Worm (Caenorhabditis elegans) whole organism, L4 larva: ENCODE data around the gene icd-1.

Source experiments
- D1046.2 ChIP-seq: fragments of 200-800 bp; sonication (Bioruptor generic); IDR thresholded peaks from 2 replicates; pipeline ENCODE4 v1.3.6; 2022; ENCODE audit warnings: missing genetic modification characterization, missing compliant biosample characterization
- F10B5.3 ChIP-seq: sonication (generic microtip); optimal IDR thresholded peaks from 2 replicates; lab custom pipeline; 2016; ENCODE audit warnings: mild to moderate bottlenecking, missing genetic modification characterization, missing compliant biosample characterization
- F44E2.7 ChIP-seq: fragments of 200-800 bp; sonication (Bioruptor generic); IDR thresholded peaks from 2 replicates; pipeline ENCODE4 v2.1.2; 2022; ENCODE audit warnings: missing genetic modification characterization, missing compliant biosample characterization
- F49E8.2 ChIP-seq: sonication (generic microtip); optimal IDR thresholded peaks from 2 replicates; lab custom pipeline; 2016; ENCODE audit warnings: missing compliant biosample characterization, mild to moderate bottlenecking, missing genetic modification characterization, borderline replicate concordance
- R02D3.7 ChIP-seq: fragments of 150-350 bp; sonication (generic microtip); optimal IDR thresholded peaks from 3 replicates; lab custom pipeline; 2014; ENCODE audit warnings: missing biosample characterization, missing genetic modification characterization
- T20F7.1 ChIP-seq: fragments of 200-800 bp; sonication (Bioruptor generic); optimal IDR thresholded peaks from 2 replicates; lab custom pipeline; 2018; ENCODE audit warnings: mild to moderate bottlenecking, missing genetic modification characterization, missing compliant biosample characterization
- Y105C5A.15 ChIP-seq: fragments of 200-800 bp; sonication (Bioruptor generic); IDR thresholded peaks from 2 replicates; pipeline ENCODE4 v1.3.6; 2022; ENCODE audit warnings: missing genetic modification characterization, missing compliant biosample characterization
- Y5F2A.4 ChIP-seq: fragments of 200-800 bp; sonication (Bioruptor generic); optimal IDR thresholded peaks from 2 replicates; lab custom pipeline; 2018; ENCODE audit warnings: mild to moderate bottlenecking, missing genetic modification characterization, missing compliant biosample characterization
- ama-1 ChIP-seq: fragments of 150-350 bp; optimal IDR thresholded peaks from 2 replicates; lab custom pipeline; 2014; ENCODE audit warnings: inconsistent platforms, mixed read lengths
- ceh-82 ChIP-seq: sonication (generic microtip); optimal IDR thresholded peaks from 2 replicates; lab custom pipeline; 2017; ENCODE audit warnings: missing biosample characterization, missing genetic modification characterization
- ces-1 ChIP-seq: fragments of 150-350 bp; sonication (generic microtip); optimal IDR thresholded peaks from 4 replicates; lab custom pipeline; 2014; ENCODE audit warnings: missing biosample characterization, missing genetic modification reagents, missing genetic modification characterization
- cey-2 ChIP-seq: sonication (generic microtip); optimal IDR thresholded peaks from 3 replicates; lab custom pipeline; 2017; ENCODE audit warnings: missing genetic modification characterization, mild to moderate bottlenecking, missing compliant biosample characterization, antibody characterized with exemption, borderline replicate concordance; ENCODE audit not compliant: insufficient read depth
- daf-16 ChIP-seq, 3 experiments: sonication (generic microtip); optimal IDR thresholded peaks; 2 replicates each; lab custom pipeline; 2016 to 2017; ENCODE audit warnings: missing genetic modification characterization in 3 of 3, missing genetic modification reagents in 3 of 3, mild to moderate bottlenecking in 2 of 3, missing compliant biosample characterization in 2 of 3, missing biosample characterization in 1 of 3, moderate library complexity in 1 of 3
- daf-19 ChIP-seq: fragments of 200-800 bp; sonication (Bioruptor generic); conservative IDR thresholded peaks from 2 replicates; pipeline ENCODE4 v1.3.6; 2022; ENCODE audit warnings: missing genetic modification characterization, missing compliant biosample characterization
- daf-8 ChIP-seq: fragments of 200-800 bp; sonication (Bioruptor generic); IDR thresholded peaks from 2 replicates; pipeline ENCODE4 v1.3.6; 2022; ENCODE audit warnings: missing genetic modification characterization, missing compliant biosample characterization
- dmd-6 ChIP-seq: fragments of 200-800 bp; sonication (Bioruptor generic); IDR thresholded peaks from 2 replicates; pipeline ENCODE4 v1.3.6; 2022; ENCODE audit warnings: missing genetic modification reagents, missing genetic modification characterization, missing compliant biosample characterization
- dpl-1 ChIP-seq: fragments of 150-350 bp; optimal IDR thresholded peaks from 2 replicates; lab custom pipeline; 2014; ENCODE audit warnings: missing biosample characterization, missing genetic modification reagents, missing genetic modification characterization
- dve-1 ChIP-seq: sonication (generic microtip); optimal IDR thresholded peaks from 2 replicates; lab custom pipeline; 2017; ENCODE audit warnings: antibody characterized with exemption, mild to moderate bottlenecking, missing genetic modification characterization, missing compliant biosample characterization; ENCODE audit not compliant: insufficient read depth
- egl-43 ChIP-seq: fragments of 200-800 bp; sonication (Bioruptor generic); IDR thresholded peaks from 2 replicates; pipeline ENCODE4 v1.3.6; 2022; ENCODE audit warnings: missing genetic modification reagents, missing genetic modification characterization, missing compliant biosample characterization
- fkh-10 ChIP-seq: fragments of 150-350 bp; optimal IDR thresholded peaks from 2 replicates; lab custom pipeline; 2014; ENCODE audit warnings: missing biosample characterization, missing genetic modification reagents, missing genetic modification characterization
- fos-1 ChIP-seq: fragments of 150-350 bp; optimal IDR thresholded peaks from 2 replicates; lab custom pipeline; 2014; ENCODE audit warnings: missing biosample characterization, missing genetic modification characterization
- hlh-30 ChIP-seq: sonication (generic microtip); optimal IDR thresholded peaks from 2 replicates; lab custom pipeline; 2017; ENCODE audit warnings: antibody characterized with exemption, mild to moderate bottlenecking, missing genetic modification characterization, missing compliant biosample characterization; ENCODE audit not compliant: insufficient read depth
- hmg-1.1 ChIP-seq: fragments of 200-800 bp; sonication (Bioruptor generic); IDR thresholded peaks from 2 replicates; pipeline ENCODE4 v1.3.6; 2022; ENCODE audit warnings: missing genetic modification reagents, missing genetic modification characterization, missing compliant biosample characterization
- lin-39 ChIP-seq: fragments of 150-350 bp; optimal IDR thresholded peaks from 2 replicates; lab custom pipeline; 2014; ENCODE audit warnings: missing biosample characterization, missing genetic modification reagents, missing genetic modification characterization
- lsy-2 ChIP-seq, 2 experiments: fragments of 150-350 bp in 1 of 2; sonication (generic microtip) in 1 of 2; optimal IDR thresholded peaks; 2 replicates each; lab custom pipeline; 2014 to 2017; ENCODE audit warnings: missing biosample characterization in 2 of 2, missing genetic modification characterization in 2 of 2
- madf-9 ChIP-seq: fragments of 200-800 bp; sonication (Bioruptor generic); conservative IDR thresholded peaks from 2 replicates; pipeline ENCODE4 v1.3.6; 2022; ENCODE audit warnings: missing genetic modification reagents, missing genetic modification characterization, missing compliant biosample characterization
- mdl-1 ChIP-seq, 2 experiments: fragments of 150-350 bp in 1 of 2; sonication (generic microtip) in 1 of 2; optimal IDR thresholded peaks; 2 replicates each; lab custom pipeline; 2014 to 2017; ENCODE audit warnings: missing biosample characterization in 2 of 2, missing genetic modification characterization in 2 of 2
- mdt-29 ChIP-seq: fragments of 200-800 bp; sonication (Bioruptor generic); IDR thresholded peaks from 2 replicates; pipeline ENCODE4 v1.3.6; 2022; ENCODE audit warnings: missing genetic modification reagents, missing genetic modification characterization, missing compliant biosample characterization
- nhr-11 ChIP-seq: fragments of 150-350 bp; optimal IDR thresholded peaks from 2 replicates; lab custom pipeline; 2014; ENCODE audit warnings: missing biosample characterization, missing genetic modification characterization
- nhr-237 ChIP-seq: sonication (generic microtip); optimal IDR thresholded peaks from 2 replicates; lab custom pipeline; 2017; ENCODE audit warnings: missing biosample characterization, missing genetic modification characterization
- nhr-25 ChIP-seq: sonication (generic microtip); optimal IDR thresholded peaks from 2 replicates; lab custom pipeline; 2017; ENCODE audit warnings: missing genetic modification characterization, mild to moderate bottlenecking, missing compliant biosample characterization, antibody characterized with exemption, moderate library complexity, borderline replicate concordance; ENCODE audit not compliant: insufficient read depth
- nhr-42 ChIP-seq: fragments of 200-800 bp; sonication (Bioruptor generic); IDR thresholded peaks from 2 replicates; pipeline ENCODE4 v1.3.6; 2022; ENCODE audit warnings: missing genetic modification characterization, missing compliant biosample characterization
- nhr-48 ChIP-seq: sonication (generic microtip); optimal IDR thresholded peaks from 2 replicates; lab custom pipeline; 2016; ENCODE audit warnings: mild to moderate bottlenecking, missing genetic modification characterization, missing compliant biosample characterization
- nhr-6 ChIP-seq: fragments of 150-350 bp; optimal IDR thresholded peaks from 2 replicates; lab custom pipeline; 2014; ENCODE audit warnings: missing biosample characterization, missing genetic modification characterization
- nhr-76 ChIP-seq: fragments of 150-350 bp; optimal IDR thresholded peaks from 2 replicates; lab custom pipeline; 2014; ENCODE audit warnings: missing biosample characterization, missing genetic modification characterization
- rbr-2 ChIP-seq: sonication (generic microtip); optimal IDR thresholded peaks from 2 replicates; lab custom pipeline; 2016; ENCODE audit warnings: missing genotype, missing genetic modification characterization, missing compliant biosample characterization
- saeg-2 ChIP-seq: fragments of 200-800 bp; sonication (Bioruptor generic); IDR thresholded peaks from 2 replicates; pipeline ENCODE4 v1.3.6; 2022; ENCODE audit warnings: missing genetic modification reagents, missing genetic modification characterization, missing compliant biosample characterization
- sdz-12 ChIP-seq: fragments of 200-800 bp; sonication (Bioruptor generic); optimal IDR thresholded peaks from 2 replicates; lab custom pipeline; 2018; ENCODE audit warnings: mild to moderate bottlenecking, missing genetic modification characterization, missing compliant biosample characterization
- set-16 ChIP-seq: fragments of 200-800 bp; sonication (Bioruptor generic); IDR thresholded peaks from 2 replicates; pipeline ENCODE4 v1.3.6; 2022; ENCODE audit warnings: missing genetic modification reagents, missing genetic modification characterization, missing compliant biosample characterization
- snpc-1.2 ChIP-seq: fragments of 200-800 bp; sonication (Bioruptor generic); IDR thresholded peaks from 2 replicates; pipeline ENCODE4 v1.3.6; 2022; ENCODE audit warnings: missing genetic modification reagents, missing genetic modification characterization, missing compliant biosample characterization
- snpc-4 ChIP-seq: fragments of 150-350 bp; optimal IDR thresholded peaks from 2 replicates; lab custom pipeline; 2014; ENCODE audit warnings: missing biosample characterization, missing genetic modification characterization
- unc-39 ChIP-seq: sonication (generic microtip); optimal IDR thresholded peaks from 2 replicates; lab custom pipeline; 2017; ENCODE audit warnings: missing biosample characterization, missing genetic modification characterization
- unc-62 ChIP-seq, 3 experiments: fragments of 150-350 bp in 1 of 3; sonication (generic microtip); optimal IDR thresholded peaks in 2 of 3; peaks in 1 of 3; 1 replicate in 1 of 3; 2 replicates in 2 of 3; lab custom pipeline; 2014 to 2017; ENCODE audit warnings: missing biosample characterization in 3 of 3, missing genetic modification characterization in 3 of 3, missing genetic modification reagents in 3 of 3, missing genotype in 1 of 3
- vab-7 ChIP-seq: fragments of 200-800 bp; sonication (Bioruptor generic); IDR thresholded peaks from 2 replicates; pipeline ENCODE4 v1.3.6; 2022; ENCODE audit warnings: missing genetic modification reagents, missing genetic modification characterization, missing compliant biosample characterization
- zag-1 ChIP-seq: fragments of 150-350 bp; optimal IDR thresholded peaks from 2 replicates; lab custom pipeline; 2014; ENCODE audit warnings: missing biosample characterization, missing genetic modification characterization
- zip-2 ChIP-seq: fragments of 150-350 bp; optimal IDR thresholded peaks from 2 replicates; lab custom pipeline; 2014; ENCODE audit warnings: missing biosample characterization, missing genetic modification characterization
- ztf-7 ChIP-seq: fragments of 150-350 bp; optimal IDR thresholded peaks from 2 replicates; lab custom pipeline; 2014; ENCODE audit warnings: missing biosample characterization, missing genetic modification characterization

Gene icd-1

DNA sequence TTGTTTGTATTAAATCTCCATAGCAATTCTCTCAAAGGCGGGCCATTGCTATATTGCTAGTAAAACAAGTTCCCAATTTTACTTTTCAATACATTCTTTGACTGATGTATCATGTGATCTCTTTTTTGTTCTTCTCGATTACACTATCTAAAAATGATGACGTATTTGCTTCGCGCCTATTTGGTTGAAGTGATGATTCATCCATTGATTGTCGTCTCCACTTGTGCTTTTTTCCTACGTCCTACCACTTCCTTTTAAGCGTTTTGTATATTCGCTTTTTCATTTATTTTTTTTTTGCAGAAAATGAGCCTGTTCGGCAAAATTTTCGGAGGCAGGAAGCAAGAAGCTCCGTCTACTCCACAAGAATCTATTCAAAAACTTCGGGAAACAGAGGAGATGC is 953 bp upstream of the icd-1 start, which contains the start of gene vps-32.1 (continued):
- TF ChIP-seq dve-1 (no peak), R02D3.7 (tag; lab: Kevin White, UChicago) (no peak), nhr-6 (tag; lab: Kevin White, UChicago) (peak; percentile 1), hmg-1.1 (GFP tag; lab: Robert Waterston, UW) (no peak), daf-8 (no peak), hlh-30 (tag; lab: Kevin White, UChicago) (no peak), lsy-2 (tag; optimal IDR thresholded peaks at IDR 0.05; lab: Kevin White, UChicago) (peak in 1 of 2 experiments; percentile 6), snpc-4 (tag; lab: Kevin White, UChicago) (no peak), nhr-48 (no peak), saeg-2 (GFP tag; lab: Robert Waterston, UW) (no peak), fos-1 (tag; lab: Kevin White, UChicago) (peak; percentile 42), ztf-7 (tag; lab: Kevin White, UChicago) (no peak), nhr-76 (no peak), dmd-6 (peak; percentile 30), nhr-25 (tag; lab: Kevin White, UChicago) (no peak), D1046.2 (no peak), nhr-42 (GFP tag; lab: Robert Waterston, UW) (no peak), nhr-237 (tag; lab: Kevin White, UChicago) (no peak), nhr-11 (tag; lab: Kevin White, UChicago) (no peak), F44E2.7 (GFP tag; lab: Robert Waterston, UW) (no peak), vab-7 (GFP tag; lab: Robert Waterston, UW) (no peak), daf-16 (GFP tag; optimal IDR thresholded peaks at IDR 0.05; lab: Kevin White, UChicago) (no peak), daf-16 (tag; optimal IDR thresholded peaks at IDR 0.05; lab: Kevin White, UChicago) (peak; percentile 34), sdz-12 (GFP tag; lab: Kevin White, UChicago) (no peak)
- TF ChIP-seq, all 104 proteins: peak for 6

DNA sequence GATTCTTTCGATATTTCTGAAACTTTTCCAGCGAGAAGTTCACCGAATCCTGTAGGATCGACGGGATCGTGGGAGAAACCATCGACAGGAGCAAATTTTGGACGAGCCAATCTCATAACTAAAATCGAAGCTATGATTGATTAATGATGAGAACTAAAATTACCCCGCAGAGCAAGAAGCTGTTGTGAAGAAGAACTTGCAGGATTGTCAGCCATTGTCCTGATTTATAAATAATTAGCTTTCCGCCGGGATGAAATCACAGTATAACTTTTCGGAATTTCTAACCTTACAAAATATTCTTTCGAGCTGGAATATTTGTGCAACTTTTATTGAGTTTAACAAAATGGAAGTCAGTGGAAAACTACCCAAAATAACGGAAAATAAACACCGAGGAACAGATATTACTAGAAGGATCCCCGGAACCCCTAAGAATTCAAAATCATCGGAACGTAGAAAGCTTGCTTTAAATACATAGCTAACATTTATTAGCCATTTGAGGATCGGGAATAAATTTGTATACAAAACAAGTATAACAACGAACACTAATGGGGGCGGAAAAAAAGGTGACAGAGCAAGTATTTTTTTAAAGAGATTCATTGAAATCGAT is 1.1 kb downstream of the icd-1 start, which contains the start of gene C56C10.7:
TSS of gene C56C10.7 (minus strand) at position 312 of the 607 bp plus-strand sequence.
- no peak for TF ChIP-seq mdl-1 (tag; optimal IDR thresholded peaks at IDR 0.05; lab: Kevin White, UChicago)
- no peak for TF ChIP-seq zip-2
- TF ChIP-seq dve-1 = peak; percentile 33
- TF ChIP-seq rbr-2 = no peak
- TF ChIP-seq cey-2 = no peak
- no peak for TF ChIP-seq madf-9
- peak in 1 of 2 experiments; percentile 64 for TF ChIP-seq lsy-2 (tag; optimal IDR thresholded peaks at IDR 0.05; lab: Kevin White, UChicago)
- no peak for TF ChIP-seq ztf-7 (tag; lab: Kevin White, UChicago)
- peak; percentile 73 for TF ChIP-seq T20F7.1 (GFP tag; lab: Kevin White, UChicago)
- no peak for TF ChIP-seq lin-39 (tag; lab: Kevin White, UChicago)
- no peak for TF ChIP-seq saeg-2 (GFP tag; lab: Robert Waterston, UW)
- no peak for TF ChIP-seq zag-1 (tag; lab: Kevin White, UChicago)
- no peak for TF ChIP-seq fkh-10
- TF ChIP-seq unc-62 (GFP tag; optimal IDR thresholded peaks at IDR 0.05 in 1 of 2; lab: Kevin White, UChicago) = no peak
- TF ChIP-seq unc-62 (tag; optimal IDR thresholded peaks at IDR 0.05; lab: Kevin White, UChicago) = no peak
- TF ChIP-seq snpc-4 (tag; lab: Kevin White, UChicago) = no peak
- TF ChIP-seq ceh-82 = no peak
- TF ChIP-seq hmg-1.1 (GFP tag; lab: Robert Waterston, UW) = no peak
- TF ChIP-seq daf-19 (GFP tag; lab: Robert Waterston, UW) = no peak
- TF ChIP-seq Y5F2A.4 = peak; percentile 3
- TF ChIP-seq ama-1 (lab: Kevin White, UChicago) = peak; percentile 74
- no peak for TF ChIP-seq set-16 (GFP tag; lab: Robert Waterston, UW)
- TF ChIP-seq fos-1 (tag; lab: Kevin White, UChicago) = no peak
- peak; percentile 64 for TF ChIP-seq F49E8.2 (tag; lab: Kevin White, UChicago)
- peak; percentile 54 for TF ChIP-seq snpc-1.2 (GFP tag; lab: Robert Waterston, UW)
- no peak for TF ChIP-seq egl-43 (GFP tag; lab: Robert Waterston, UW)
- TF ChIP-seq F44E2.7 (GFP tag; lab: Robert Waterston, UW) = 0 out of 2 replicates have a peak, but pooled peaks have one; percentile 72
- no peak for TF ChIP-seq daf-8
- no peak for TF ChIP-seq Y105C5A.15 (GFP tag; lab: Robert Waterston, UW)
- TF ChIP-seq F10B5.3 (tag; lab: Kevin White, UChicago) = peak; percentile 31
- no peak; the same call in 1 of the 2 replicates for TF ChIP-seq mdt-29 (GFP tag; lab: Robert Waterston, UW)
- no peak for TF ChIP-seq unc-39 (tag; lab: Kevin White, UChicago)
- TF ChIP-seq dpl-1 (GFP tag; lab: Kevin White, UChicago) = no peak
- TF ChIP-seq ces-1 (GFP tag; lab: Kevin White, UChicago) = no peak
